Fruit fly (Drosophila melanogaster) whole organism, embryonic: ENCODE measurements around the gene Ptp4E.
A peak's percentile ranks its signal among the peaks of the same experiment; 100 is the strongest.

Experiments
- Aef1 ChIP-seq: fragments of 200-800 bp; sonication (Bioruptor generic); IDR thresholded peaks from 3 replicates; pipeline ENCODE4 v1.3.6; 2022; ENCODE audit warnings: missing biosample characterization, missing genetic modification characterization
- Bgb ChIP-seq: fragments of 200-800 bp; sonication (Bioruptor generic); IDR thresholded peaks from 2 replicates; pipeline ENCODE4 v1.3.6; 2022; ENCODE audit warnings: missing biosample characterization, missing genetic modification characterization; ENCODE audit not compliant: partially characterized antibody
- C15 ChIP-seq: fragments of 200-800 bp; sonication (Bioruptor generic); IDR thresholded peaks from 3 replicates; pipeline ENCODE4 v1.3.6; 2022; ENCODE audit warnings: missing biosample characterization, missing genetic modification characterization
- CG10543 ChIP-seq: fragments of 200-800 bp; sonication (Bioruptor generic); optimal IDR thresholded peaks from 3 replicates; lab custom pipeline; 2017; ENCODE audit warnings: missing biosample characterization, mild to moderate bottlenecking, missing genetic modification characterization, moderate library complexity
- CG12071 ChIP-seq: fragments of 200-800 bp; sonication (Bioruptor generic); optimal IDR thresholded peaks from 3 replicates; lab custom pipeline; 2018; ENCODE audit warnings: missing biosample characterization, mild to moderate bottlenecking, missing genetic modification characterization
- CG12219 ChIP-seq: fragments of 200-800 bp; sonication (Bioruptor generic); optimal IDR thresholded peaks from 3 replicates; lab custom pipeline; 2018; ENCODE audit warnings: missing biosample characterization, mild to moderate bottlenecking, missing genetic modification characterization
- CG13894 ChIP-seq: fragments of 200-800 bp; sonication (Bioruptor generic); optimal IDR thresholded peaks from 3 replicates; lab custom pipeline; 2018; ENCODE audit warnings: missing biosample characterization, mild to moderate bottlenecking, missing genetic modification characterization, moderate library complexity
- CG14667 ChIP-seq: fragments of 200-800 bp; sonication (Bioruptor generic); IDR thresholded peaks from 2 replicates; pipeline ENCODE4 v1.3.6; 2022; ENCODE audit warnings: missing biosample characterization, missing genetic modification characterization
- CG15073 ChIP-seq: fragments of 200-800 bp; sonication (Bioruptor generic); optimal IDR thresholded peaks from 2 replicates; lab custom pipeline; 2016; ENCODE audit warnings: missing biosample characterization, missing genetic modification characterization
- CG15696 ChIP-seq: fragments of 200-800 bp; sonication (Bioruptor generic); optimal IDR thresholded peaks from 2 replicates; lab custom pipeline; 2019; ENCODE audit warnings: missing biosample characterization, mild to moderate bottlenecking, missing genetic modification characterization, moderate library complexity
- CG17186 ChIP-seq: fragments of 200-800 bp; sonication (Bioruptor generic); optimal IDR thresholded peaks from 3 replicates; lab custom pipeline; 2017; ENCODE audit warnings: missing biosample characterization, missing genetic modification reagents, missing genetic modification characterization
- CG17612 ChIP-seq: fragments of 200-800 bp; sonication (Bioruptor generic); IDR thresholded peaks from 2 replicates; pipeline ENCODE4 v1.3.6; 2022; ENCODE audit warnings: missing biosample characterization, missing genetic modification characterization
- CG2116 ChIP-seq: fragments of 200-800 bp; sonication (Bioruptor generic); optimal IDR thresholded peaks from 3 replicates; lab custom pipeline; 2018; ENCODE audit warnings: missing biosample characterization, mild to moderate bottlenecking, missing genetic modification characterization
- CG2712 ChIP-seq: fragments of 200-800 bp; optimal IDR thresholded peaks from 3 replicates; lab custom pipeline; 2019; ENCODE audit warnings: missing biosample characterization, mild to moderate bottlenecking, missing genetic modification characterization, moderate library complexity
- CG2875 ChIP-seq: fragments of 200-800 bp; sonication (Bioruptor generic); optimal IDR thresholded peaks from 2 replicates; lab custom pipeline; 2017; ENCODE audit warnings: missing biosample characterization, mild to moderate bottlenecking, missing genetic modification characterization, missing genetic modification reagents
- CG3407 ChIP-seq: fragments of 200-800 bp; sonication (Bioruptor generic); optimal IDR thresholded peaks from 2 replicates; lab custom pipeline; 2018; ENCODE audit warnings: missing biosample characterization, mild to moderate bottlenecking, missing genetic modification characterization
- CG34224 ChIP-seq: fragments of 200-800 bp; sonication (Bioruptor generic); IDR thresholded peaks from 3 replicates; pipeline ENCODE4 v1.3.6; 2022; ENCODE audit warnings: missing biosample characterization, missing genetic modification characterization; ENCODE audit not compliant: partially characterized antibody
- CG3847 ChIP-seq: fragments of 200-800 bp; sonication (Bioruptor generic); IDR thresholded peaks from 2 replicates; pipeline ENCODE4 v1.3.6; 2022; ENCODE audit warnings: missing biosample characterization, missing genetic modification characterization
- CG42726 ChIP-seq: fragments of 200-800 bp; sonication (Bioruptor generic); IDR thresholded peaks from 2 replicates; pipeline ENCODE4 v1.3.6; 2022; ENCODE audit warnings: missing biosample characterization, missing genetic modification characterization; ENCODE audit not compliant: partially characterized antibody
- CG43689 ChIP-seq: fragments of 200-800 bp; sonication (Bioruptor generic); IDR thresholded peaks from 2 replicates; pipeline ENCODE4 v1.3.6; 2022; ENCODE audit warnings: missing biosample characterization, missing genetic modification characterization
- CG6254 ChIP-seq: fragments of 200-800 bp; sonication (Bioruptor generic); optimal IDR thresholded peaks from 3 replicates; lab custom pipeline; 2017; ENCODE audit warnings: mild to moderate bottlenecking, missing biosample characterization, missing genetic modification reagents, missing genetic modification characterization
- CG6683 ChIP-seq: fragments of 200-800 bp; sonication (Bioruptor generic); optimal IDR thresholded peaks from 2 replicates; lab custom pipeline; 2017; ENCODE audit warnings: missing biosample characterization, mild to moderate bottlenecking, missing genetic modification characterization, missing genetic modification reagents
- CG7357 ChIP-seq: fragments of 200-800 bp; sonication (Bioruptor generic); IDR thresholded peaks from 3 replicates; pipeline ENCODE4 v1.3.6; 2022; ENCODE audit warnings: missing biosample characterization, missing genetic modification characterization
- Dip2 ChIP-seq: fragments of 200-800 bp; sonication (Bioruptor generic); IDR thresholded peaks from 2 replicates; pipeline ENCODE4 v1.3.6; 2022; ENCODE audit warnings: missing biosample characterization, missing genetic modification characterization
- Dp ChIP-seq: fragments of 200-800 bp; sonication (Bioruptor generic); optimal IDR thresholded peaks from 2 replicates; lab custom pipeline; 2018; ENCODE audit warnings: missing biosample characterization, mild to moderate bottlenecking, missing genetic modification characterization, moderate library complexity
- Drgx ChIP-seq: fragments of 200-800 bp; sonication (Bioruptor generic); IDR thresholded peaks from 2 replicates; pipeline ENCODE4 v1.3.6; 2022; ENCODE audit warnings: missing biosample characterization, missing genetic modification characterization
- HLH3B ChIP-seq: fragments of 200-800 bp; sonication (Bioruptor generic); IDR thresholded peaks from 2 replicates; pipeline ENCODE4 v1.3.6; 2022; ENCODE audit warnings: missing biosample characterization, missing genetic modification characterization
- HmgD ChIP-seq: fragments of 200-800 bp; sonication (Bioruptor generic); optimal IDR thresholded peaks from 3 replicates; lab custom pipeline; 2016; ENCODE audit warnings: missing biosample characterization, missing genetic modification characterization
- Mes4 ChIP-seq: fragments of 200-800 bp; sonication (Bioruptor generic); optimal IDR thresholded peaks from 2 replicates; lab custom pipeline; 2016; ENCODE audit warnings: missing biosample characterization, missing genetic modification characterization
- Nf-YA ChIP-seq: fragments of 200-800 bp; sonication (Bioruptor generic); IDR thresholded peaks from 2 replicates; pipeline ENCODE4 v1.3.6; 2022; ENCODE audit warnings: missing biosample characterization, missing genetic modification characterization
- Nf-YC ChIP-seq: fragments of 200-800 bp; optimal IDR thresholded peaks from 3 replicates; lab custom pipeline; 2019; ENCODE audit warnings: missing biosample characterization, mild to moderate bottlenecking, missing genetic modification characterization, moderate library complexity
- PHDP ChIP-seq: fragments of 200-800 bp; sonication (Bioruptor generic); optimal IDR thresholded peaks from 3 replicates; lab custom pipeline; 2018; ENCODE audit warnings: missing biosample characterization, mild to moderate bottlenecking, missing genetic modification characterization, moderate library complexity
- Scr ChIP-seq: fragments of 200-800 bp; sonication (Bioruptor generic); IDR thresholded peaks from 2 replicates; pipeline ENCODE4 v1.3.6; 2022; ENCODE audit warnings: missing biosample characterization, missing genetic modification characterization; ENCODE audit not compliant: partially characterized antibody
- TFAM ChIP-seq: fragments of 200-800 bp; sonication (Bioruptor generic); optimal IDR thresholded peaks from 2 replicates; lab custom pipeline; 2017; ENCODE audit warnings: missing biosample characterization, missing genetic modification characterization, inconsistent platforms
- ara ChIP-seq: fragments of 200-800 bp; sonication (Bioruptor generic); IDR thresholded peaks from 2 replicates; pipeline ENCODE4 v1.3.6; 2022; ENCODE audit warnings: missing biosample characterization, missing genetic modification characterization
- bbx ChIP-seq: fragments of 200-800 bp; sonication (Bioruptor generic); IDR thresholded peaks from 2 replicates; pipeline ENCODE4 v1.3.6; 2022; ENCODE audit warnings: missing biosample characterization, missing genetic modification characterization; ENCODE audit not compliant: partially characterized antibody
- esg ChIP-seq: fragments of 200-800 bp; sonication (Bioruptor generic); conservative IDR thresholded peaks from 2 replicates; pipeline ENCODE4 v1.3.6; 2022; ENCODE audit warnings: missing biosample characterization, missing genetic modification characterization
- fd102C ChIP-seq: fragments of 200-800 bp; sonication (Bioruptor generic); optimal IDR thresholded peaks from 2 replicates; lab custom pipeline; 2018; ENCODE audit warnings: missing biosample characterization, mild to moderate bottlenecking, missing genetic modification characterization, moderate library complexity
- inv ChIP-seq: fragments of 200-800 bp; sonication (Bioruptor generic); IDR thresholded peaks from 2 replicates; pipeline ENCODE4 v1.3.6; 2022; ENCODE audit warnings: missing biosample characterization, missing genetic modification characterization; ENCODE audit not compliant: partially characterized antibody
- jumu ChIP-seq: fragments of 200-800 bp; sonication (Bioruptor generic); optimal IDR thresholded peaks from 3 replicates; lab custom pipeline; 2016; ENCODE audit warnings: missing biosample characterization, missing genetic modification characterization
- kay ChIP-seq: fragments of 200-800 bp; sonication (Bioruptor generic); optimal IDR thresholded peaks from 2 replicates; lab custom pipeline; 2016; ENCODE audit warnings: missing biosample characterization, missing genetic modification characterization
- ken ChIP-seq: fragments of 200-800 bp; sonication (Bioruptor generic); IDR thresholded peaks from 3 replicates; pipeline ENCODE4 v1.3.6; 2022; ENCODE audit warnings: missing biosample characterization, missing genetic modification characterization
- lab ChIP-seq: fragments of 200-800 bp; sonication (Bioruptor generic); optimal IDR thresholded peaks from 3 replicates; lab custom pipeline; 2017; ENCODE audit warnings: missing biosample characterization, missing genetic modification characterization, mild to moderate bottlenecking, moderate library complexity, missing genetic modification reagents
- nerfin-2 ChIP-seq: fragments of 200-800 bp; sonication (Bioruptor generic); IDR thresholded peaks from 2 replicates; pipeline ENCODE4 v1.3.6; 2022; ENCODE audit warnings: missing biosample characterization, missing genetic modification characterization; ENCODE audit not compliant: partially characterized antibody
- repo ChIP-seq: fragments of 200-800 bp; sonication (Bioruptor generic); optimal IDR thresholded peaks from 2 replicates; lab custom pipeline; 2016; ENCODE audit warnings: missing biosample characterization, missing genetic modification characterization
- sc ChIP-seq, 3 experiments: fragments of >200 bp in 2 of 3; fragments of 200-800 bp in 1 of 3; sonication (Bioruptor generic) in 1 of 3; optimal IDR thresholded peaks; 2 replicates in 2 of 3; 3 replicates in 1 of 3; lab custom pipeline; 2017; ENCODE audit warnings: mild to moderate bottlenecking in 1 of 3, missing biosample characterization in 1 of 3, missing genetic modification characterization in 1 of 3, missing genetic modification reagents in 1 of 3
- z ChIP-seq: fragments of 200-800 bp; sonication (Bioruptor generic); IDR thresholded peaks from 3 replicates; pipeline ENCODE4 v1.3.6; 2022; ENCODE audit warnings: missing biosample characterization, missing genetic modification characterization

The Ptp4E gene

DNA sequence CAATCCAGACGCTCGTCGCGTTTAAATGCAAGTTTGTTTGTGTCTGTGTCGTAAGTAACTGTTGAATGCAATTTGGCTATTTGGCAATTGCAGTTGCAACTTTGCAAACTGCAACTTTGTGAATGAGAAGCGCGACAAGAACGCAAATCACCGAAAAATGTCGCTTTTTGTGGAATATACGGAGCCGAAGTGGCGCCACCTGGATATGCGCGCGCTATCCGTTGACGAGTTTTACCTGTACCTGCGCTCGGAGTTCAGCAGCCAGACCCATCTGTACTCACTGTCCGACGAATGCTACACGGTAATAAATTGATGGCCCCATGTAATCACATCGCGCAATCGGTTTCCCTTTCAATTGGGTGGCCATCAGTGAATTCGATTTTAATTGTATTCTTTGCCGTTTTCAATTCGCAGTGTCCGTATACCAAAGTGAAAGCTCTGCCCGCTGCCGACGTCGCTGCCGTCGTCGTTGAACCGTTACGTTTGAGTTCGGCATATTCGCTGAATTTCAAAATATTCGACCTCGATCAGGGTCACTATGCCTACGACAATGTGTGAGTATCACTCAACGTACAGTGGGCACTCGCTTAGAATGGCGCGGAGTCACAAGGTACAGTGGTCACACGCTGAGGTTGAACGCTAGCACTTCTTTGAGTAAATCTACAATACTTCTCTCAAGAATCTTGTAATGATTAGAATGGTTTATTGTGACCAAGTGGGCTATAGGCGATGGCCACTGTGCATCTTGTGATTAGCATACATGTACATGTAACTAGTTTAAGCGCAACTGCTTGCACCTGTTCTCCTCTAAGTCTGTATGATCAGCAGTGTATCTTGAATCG is 19.7 kb upstream of the Ptp4E start (continued):
- TF ChIP-seq fd102C (GFP tag; lab: Kevin White, UChicago) (no peak), Bgb (GFP tag; lab: Robert Waterston, UW) (0 out of 2 replicates have a peak, but pooled peaks have one; percentile 5), CG17186 (GFP tag; lab: Kevin White, UChicago) (no peak), repo (GFP tag; lab: Kevin White, UChicago) (peak; percentile 67), CG2712 (tag; lab: Kevin White, UChicago) (peak; percentile 71), CG12071 (peak; percentile 84), TFAM (GFP tag; lab: Kevin White, UChicago) (no peak), bbx (GFP tag; lab: Robert Waterston, UW) (no peak), CG2116 (GFP tag; lab: Kevin White, UChicago) (no peak), ara (peak; percentile 83), lab (peak; percentile 88), CG43689 (GFP tag; lab: Robert Waterston, UW) (peak; percentile 84), CG15073 (GFP tag; lab: Kevin White, UChicago) (no peak), Dip2 (GFP tag; lab: Robert Waterston, UW) (peak; percentile 75), Drgx (GFP tag; lab: Robert Waterston, UW) (peak; percentile 96), z (no peak; the same call in 2 of the 3 replicates), C15 (GFP tag; lab: Robert Waterston, UW) (peak; percentile 80; the same call in 1 of the 3 replicates), Mes4 (GFP tag; lab: Kevin White, UChicago) (peak; percentile 51), HLH3B (GFP tag; lab: Robert Waterston, UW) (peak; percentile 87), Nf-YC (tag; lab: Kevin White, UChicago) (peak; percentile 21), PHDP (peak; percentile 80), CG15696 (tag; lab: Kevin White, UChicago) (peak; percentile 7), CG42726 (GFP tag; lab: Robert Waterston, UW) (no peak), kay (peak; percentile 65), CG12219 (peak; percentile 84), sc (optimal IDR thresholded peaks at IDR 0.05; lab: Kevin White, UChicago) (no peak), sc (GFP tag; optimal IDR thresholded peaks at IDR 0.05; lab: Kevin White, UChicago) (peak; percentile 1), CG7357 (GFP tag; lab: Robert Waterston, UW) (peak; percentile 74), Aef1 (GFP tag; lab: Robert Waterston, UW) (peak; percentile 90), Dp (GFP tag; lab: Kevin White, UChicago) (no peak), Scr (GFP tag; lab: Robert Waterston, UW) (no peak), CG17612 (peak; percentile 71), CG10543 (GFP tag; lab: Kevin White, UChicago) (peak; percentile 7), CG2875 (GFP tag; lab: Kevin White, UChicago) (peak; percentile 64), CG14667 (GFP tag; lab: Robert Waterston, UW) (peak; percentile 86), ken (GFP tag; lab: Robert Waterston, UW) (peak; percentile 81), inv (no peak), CG3847 (GFP tag; lab: Robert Waterston, UW) (peak; percentile 87), CG34224 (GFP tag; lab: Robert Waterston, UW) (no peak), esg (GFP tag; lab: Robert Waterston, UW) (peak; percentile 88), jumu (GFP tag; lab: Kevin White, UChicago) (peak; percentile 90), CG6683 (GFP tag; lab: Kevin White, UChicago) (no peak), Nf-YA (peak; percentile 67), nerfin-2 (GFP tag; lab: Robert Waterston, UW) (no peak), HmgD (GFP tag; lab: Kevin White, UChicago) (peak; percentile 65), CG13894 (tag; lab: Kevin White, UChicago) (peak; percentile 5), CG3407 (GFP tag; lab: Kevin White, UChicago) (peak; percentile 27), CG6254 (GFP tag; lab: Kevin White, UChicago) (no peak)
